Worm (Caenorhabditis elegans) whole organism, young adult: ENCODE measurements around the gene C32B5.7.
A peak's percentile ranks its signal among the peaks of the same experiment; 100 is the strongest.
"Not testable (repeated sequence)": the region's sequence is repeated elsewhere in the genome, so short reads cannot be mapped to it uniquely, and the experiment has no call there.

Experiments
- D2030.7 ChIP-seq: fragments of 200-800 bp; sonication (Bioruptor generic); IDR thresholded peaks from 2 replicates; pipeline ENCODE4 v1.3.6; 2022; ENCODE audit warnings: missing genetic modification reagents, missing genetic modification characterization, missing compliant biosample characterization
- Y79H2A.3 ChIP-seq: fragments of 200-800 bp; sonication (Bioruptor generic); conservative IDR thresholded peaks from 2 replicates; pipeline ENCODE4 v1.3.6; 2022; ENCODE audit warnings: missing genetic modification reagents, missing genetic modification characterization, missing compliant biosample characterization
- Y95B8A.8 ChIP-seq: fragments of 200-800 bp; sonication (Bioruptor generic); IDR thresholded peaks from 2 replicates; pipeline ENCODE4 v1.3.6; 2022; ENCODE audit warnings: missing genetic modification reagents, missing genetic modification characterization, missing compliant biosample characterization
- ama-1 ChIP-seq, 3 experiments: fragments of 150-350 bp in 1 of 3; sonication (generic microtip) in 2 of 3; optimal IDR thresholded peaks; 2 replicates each; lab custom pipeline; 2014 to 2018; ENCODE audit warnings: missing biosample characterization in 2 of 3, missing genetic modification characterization in 2 of 3, missing genetic modification reagents in 2 of 3
- aptf-2 ChIP-seq: fragments of 200-800 bp; sonication (Bioruptor generic); conservative IDR thresholded peaks from 2 replicates; pipeline ENCODE4 v1.3.6; 2022; ENCODE audit warnings: missing genetic modification reagents, missing genetic modification characterization, missing compliant biosample characterization
- ccch-3 ChIP-seq: fragments of 200-800 bp; sonication (Bioruptor generic); optimal IDR thresholded peaks from 2 replicates; lab custom pipeline; 2018; ENCODE audit warnings: mild to moderate bottlenecking, missing genetic modification characterization, missing compliant biosample characterization
- ceh-100 ChIP-seq: fragments of 200-800 bp; sonication (Bioruptor generic); IDR thresholded peaks from 2 replicates; pipeline ENCODE4 v1.3.6; 2022; ENCODE audit warnings: missing genetic modification reagents, missing genetic modification characterization, missing compliant biosample characterization
- ceh-58 ChIP-seq: fragments of 200-800 bp; sonication (Bioruptor generic); IDR thresholded peaks from 2 replicates; pipeline ENCODE4 v1.3.6; 2022; ENCODE audit warnings: missing genetic modification characterization, missing compliant biosample characterization
- dox-1 ChIP-seq: fragments of 200-800 bp; sonication (Bioruptor generic); IDR thresholded peaks from 2 replicates; pipeline ENCODE4 v1.3.6; 2022; ENCODE audit warnings: missing genetic modification reagents, missing genetic modification characterization, missing compliant biosample characterization
- egl-44 ChIP-seq: fragments of 200-800 bp; sonication (Bioruptor generic); IDR thresholded peaks from 2 replicates; pipeline ENCODE4 v1.3.6; 2022; ENCODE audit warnings: missing genetic modification reagents, missing genetic modification characterization, missing compliant biosample characterization
- fkh-3 ChIP-seq: sonication (generic microtip); optimal IDR thresholded peaks from 2 replicates; lab custom pipeline; 2016; ENCODE audit warnings: mild to moderate bottlenecking, missing genetic modification characterization, missing compliant biosample characterization
- him-1 ChIP-seq: sonication (generic microtip); optimal IDR thresholded peaks from 2 replicates; lab custom pipeline; 2016; ENCODE audit warnings: missing genotype, missing genetic modification reagents, missing genetic modification characterization, missing compliant biosample characterization
- hlh-12 ChIP-seq: sonication (generic microtip); optimal IDR thresholded peaks from 2 replicates; lab custom pipeline; 2016; ENCODE audit warnings: missing genetic modification characterization, missing compliant biosample characterization
- hmg-1.2 ChIP-seq: fragments of 200-800 bp; sonication (Bioruptor generic); IDR thresholded peaks from 2 replicates; pipeline ENCODE4 v1.3.6; 2022; ENCODE audit warnings: missing genetic modification reagents, missing genetic modification characterization, missing compliant biosample characterization
- hmg-20 ChIP-seq: fragments of 200-800 bp; sonication (Bioruptor generic); IDR thresholded peaks from 2 replicates; pipeline ENCODE4 v1.3.6; 2022; ENCODE audit warnings: missing genetic modification reagents, missing genetic modification characterization, missing compliant biosample characterization
- let-607 ChIP-seq, 2 experiments: fragments of 200-800 bp in 1 of 2; sonication (Bioruptor generic) in 1 of 2; sonication (generic microtip) in 1 of 2; optimal IDR thresholded peaks; 2 replicates each; lab custom pipeline; 2016 to 2018; ENCODE audit warnings: mild to moderate bottlenecking in 2 of 2, missing compliant biosample characterization in 2 of 2, missing genetic modification characterization in 2 of 2, moderate library complexity in 2 of 2, missing genotype in 1 of 2
- lin-26 ChIP-seq: fragments of 200-800 bp; sonication (Bioruptor generic); IDR thresholded peaks from 2 replicates; pipeline ENCODE4 v1.3.6; 2022; ENCODE audit warnings: missing genetic modification reagents, missing genetic modification characterization, missing compliant biosample characterization
- lin-54 ChIP-seq: fragments of 200-800 bp; sonication (Bioruptor generic); optimal IDR thresholded peaks from 2 replicates; lab custom pipeline; 2018; ENCODE audit warnings: mild to moderate bottlenecking, missing genetic modification characterization, missing compliant biosample characterization
- lsy-27 ChIP-seq: sonication (generic microtip); optimal IDR thresholded peaks from 2 replicates; lab custom pipeline; 2017; ENCODE audit warnings: missing genetic modification characterization, mild to moderate bottlenecking, missing compliant biosample characterization, antibody characterized with exemption, missing genotype, borderline replicate concordance; ENCODE audit not compliant: insufficient read depth
- madf-6 ChIP-seq: fragments of 200-800 bp; sonication (Bioruptor generic); IDR thresholded peaks from 2 replicates; pipeline ENCODE4 v1.3.6; 2022; ENCODE audit warnings: missing genetic modification reagents, missing genetic modification characterization, missing compliant biosample characterization
- mcd-1 ChIP-seq: fragments of 200-800 bp; sonication (Bioruptor generic); IDR thresholded peaks from 2 replicates; pipeline ENCODE4 v1.3.6; 2022; ENCODE audit warnings: missing genetic modification reagents, missing genetic modification characterization, missing compliant biosample characterization
- nfya-1 ChIP-seq: sonication (generic microtip); optimal IDR thresholded peaks from 2 replicates; lab custom pipeline; 2017; ENCODE audit warnings: antibody characterized with exemption, missing compliant biosample characterization, missing genetic modification characterization, borderline replicate concordance; ENCODE audit not compliant: insufficient read depth
- nfyb-1 ChIP-seq: fragments of 200-800 bp; sonication (Bioruptor generic); IDR thresholded peaks from 2 replicates; pipeline ENCODE4 v1.3.6; 2022; ENCODE audit warnings: missing genetic modification reagents, missing genetic modification characterization, missing compliant biosample characterization
- pbrm-1 ChIP-seq: fragments of 200-800 bp; sonication (Bioruptor generic); IDR thresholded peaks from 2 replicates; pipeline ENCODE4 v1.3.6; 2022; ENCODE audit warnings: missing genetic modification reagents, missing genetic modification characterization, missing compliant biosample characterization
- rcor-1 ChIP-seq: fragments of 200-800 bp; sonication (Bioruptor generic); IDR thresholded peaks from 2 replicates; pipeline ENCODE4 v1.3.6; 2022; ENCODE audit warnings: missing genetic modification reagents, missing genetic modification characterization, missing compliant biosample characterization
- sea-2 ChIP-seq: fragments of 200-800 bp; sonication (Bioruptor generic); IDR thresholded peaks from 2 replicates; pipeline ENCODE4 v1.3.6; 2022; ENCODE audit warnings: missing genetic modification characterization, missing compliant biosample characterization
- tbp1 ChIP-seq: fragments of 200-800 bp; sonication (Bioruptor generic); optimal IDR thresholded peaks from 2 replicates; lab custom pipeline; 2018; ENCODE audit warnings: mild to moderate bottlenecking, missing genetic modification characterization, missing compliant biosample characterization
- ztf-18 ChIP-seq: sonication (generic microtip); optimal IDR thresholded peaks from 2 replicates; lab custom pipeline; 2016; ENCODE audit warnings: missing genotype, mild to moderate bottlenecking, missing genetic modification characterization, missing compliant biosample characterization
- ztf-22 ChIP-seq: fragments of 200-800 bp; sonication (Bioruptor generic); optimal IDR thresholded peaks from 2 replicates; lab custom pipeline; 2018; ENCODE audit warnings: mild to moderate bottlenecking, missing genetic modification characterization, moderate library complexity, missing compliant biosample characterization
- ztf-25 ChIP-seq: fragments of 200-800 bp; sonication (Bioruptor generic); IDR thresholded peaks from 2 replicates; pipeline ENCODE4 v1.3.6; 2022; ENCODE audit warnings: missing genetic modification reagents, missing genetic modification characterization, missing compliant biosample characterization
- ztf-6 ChIP-seq: fragments of 200-800 bp; sonication (Bioruptor generic); IDR thresholded peaks from 2 replicates; pipeline ENCODE4 v1.3.6; 2022; ENCODE audit warnings: missing genetic modification reagents, missing genetic modification characterization, missing compliant biosample characterization

C32B5.7 gene

DNA sequence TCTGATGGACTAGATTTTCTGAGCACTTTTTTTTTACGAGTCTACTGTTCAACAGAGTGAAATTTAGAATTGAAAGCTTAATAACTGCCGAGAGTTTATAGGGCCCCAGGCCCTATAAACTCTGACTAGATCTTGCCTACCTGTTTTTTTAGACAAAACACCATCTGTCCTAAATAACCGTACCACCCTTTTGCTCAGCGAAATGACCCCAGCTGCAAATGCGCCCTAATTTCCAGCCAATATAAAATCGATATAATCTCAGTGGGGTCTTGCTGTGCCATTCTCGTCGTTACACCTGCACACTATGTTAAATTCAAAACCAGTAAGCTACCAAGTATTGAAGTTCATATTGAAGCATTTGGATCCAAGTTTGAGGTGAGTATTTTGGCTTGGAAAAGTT, 13.7 kb downstream of the C32B5.7 start, which contains the start of gene fbxc-14:
TSS of gene fbxc-14 (plus strand) at position 301 of the 400 bp plus-strand sequence.
- TF ChIP-seq let-607 (tag; optimal IDR thresholded peaks at IDR 0.05; lab: Kevin White, UChicago): no peak

DNA sequence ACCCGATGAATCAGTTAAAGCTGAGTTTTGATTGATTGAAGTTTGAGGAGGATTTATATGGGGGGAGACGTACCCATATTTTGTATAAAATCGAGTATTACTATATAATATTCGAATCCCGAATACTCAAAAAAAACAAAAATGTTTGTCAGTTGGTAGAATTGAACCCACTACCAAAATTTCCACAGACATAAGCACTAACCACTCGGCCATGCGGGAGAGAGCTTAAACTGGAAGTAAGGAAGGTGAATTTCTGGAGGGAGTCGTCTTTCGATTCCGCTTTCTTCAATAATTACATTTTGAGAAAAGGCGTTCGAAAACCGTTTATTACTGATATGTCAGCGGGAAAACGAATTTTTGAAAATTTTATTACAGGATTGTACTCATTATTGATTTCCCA, 16.8 kb downstream of the C32B5.7 start:
- peak; percentile 37; the same call in 1 of the 2 replicates for TF ChIP-seq egl-44 (GFP tag; lab: Robert Waterston, UW)
- TF ChIP-seq Y95B8A.8 (GFP tag; lab: Robert Waterston, UW): 0 out of 2 replicates have a peak, but pooled peaks have one; percentile 53
- TF ChIP-seq D2030.7: peak; percentile 53; the same call in 1 of the 2 replicates
- TF ChIP-seq ceh-100 (GFP tag; lab: Robert Waterston, UW): 0 out of 2 replicates have a peak, but pooled peaks have one; percentile 13
- 0 out of 2 replicates have a peak, but pooled peaks have one; percentile 28 for TF ChIP-seq hmg-20
- TF ChIP-seq mcd-1 (GFP tag; lab: Robert Waterston, UW): peak; percentile 52
- peak; percentile 77 for TF ChIP-seq rcor-1
- TF ChIP-seq dox-1 (GFP tag; lab: Robert Waterston, UW): peak; percentile 60
- 0 out of 2 replicates have a peak, but pooled peaks have one; percentile 45 for TF ChIP-seq pbrm-1 (GFP tag; lab: Robert Waterston, UW)
- TF ChIP-seq ztf-25: 0 out of 2 replicates have a peak, but pooled peaks have one; percentile 13

DNA sequence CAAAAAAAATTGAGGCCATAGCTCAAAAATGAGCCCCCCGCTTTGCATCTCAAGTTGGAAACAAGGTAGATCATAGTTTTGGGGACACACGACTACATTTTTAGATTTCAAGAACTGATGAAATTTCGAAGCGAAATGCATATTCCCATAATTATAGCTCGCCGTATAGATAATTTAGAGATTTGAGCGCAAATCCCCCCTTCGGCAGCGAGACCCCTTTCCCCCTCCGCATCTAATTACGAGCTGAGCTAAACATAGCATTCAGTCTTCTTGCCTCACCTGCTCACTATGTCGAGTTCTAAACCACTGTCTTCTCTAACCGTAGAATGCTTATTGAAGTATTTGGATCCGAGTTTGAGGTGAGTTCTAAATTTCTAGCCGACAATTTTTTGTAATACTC, 18.8 kb downstream of the C32B5.7 start, which contains the start of the genes fbxc-17 and fbxc-15:
TSS of gene fbxc-17 (minus strand) at position 101 of the 400 bp plus-strand sequence.
TSS of gene fbxc-15 (plus strand) at position 289 of the 400 bp plus-strand sequence.
- TF ChIP-seq hlh-12 (tag; lab: Kevin White, UChicago): no peak

DNA sequence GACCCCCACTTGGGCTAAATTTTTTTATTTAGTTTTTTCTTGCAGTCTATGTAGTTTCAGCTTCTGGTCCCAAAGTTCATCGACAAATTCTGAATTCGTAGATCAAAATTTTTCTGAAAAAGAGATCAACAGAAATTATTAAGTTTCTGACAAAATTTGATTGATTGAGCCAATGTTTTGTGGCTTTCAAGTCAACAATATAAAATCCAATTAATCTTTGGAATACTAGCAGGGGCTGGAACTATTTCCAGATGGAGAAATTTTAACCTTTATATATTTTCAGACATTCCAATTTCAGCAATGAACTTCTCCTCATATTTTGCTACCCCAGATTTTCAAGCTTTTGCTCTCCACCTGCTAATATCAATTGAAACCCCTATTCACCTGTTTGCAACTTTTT, 22.5 kb downstream of the C32B5.7 start, which contains the start of gene srh-274:
TSS of gene srh-274 (plus strand) at position 301 of the 400 bp plus-strand sequence.
- TF ChIP-seq egl-44 (GFP tag; lab: Robert Waterston, UW): no peak
- no peak for TF ChIP-seq nfyb-1 (GFP tag; lab: Robert Waterston, UW)
- TF ChIP-seq hmg-1.2 (GFP tag; lab: Robert Waterston, UW): no peak
- TF ChIP-seq ceh-58 (GFP tag; lab: Robert Waterston, UW): no peak
- no peak for TF ChIP-seq tbp1 (GFP tag; lab: Kevin White, UChicago)
- TF ChIP-seq ama-1 (optimal IDR thresholded peaks at IDR 0.05; lab: Kevin White, UChicago): no peak
- TF ChIP-seq ama-1 (GFP tag; optimal IDR thresholded peaks at IDR 0.05; lab: Kevin White, UChicago): no peak
- no peak for TF ChIP-seq fkh-3
- no peak for TF ChIP-seq lsy-27
- TF ChIP-seq lin-26 (GFP tag; lab: Robert Waterston, UW): no peak
- TF ChIP-seq Y79H2A.3: no peak
- no peak for TF ChIP-seq ccch-3 (GFP tag; lab: Kevin White, UChicago)
- no peak for TF ChIP-seq let-607 (tag; optimal IDR thresholded peaks at IDR 0.05; lab: Kevin White, UChicago)
- TF ChIP-seq lin-54 (GFP tag; lab: Kevin White, UChicago): no peak
- no peak for TF ChIP-seq madf-6 (GFP tag; lab: Robert Waterston, UW)
- no peak for TF ChIP-seq ztf-18
- no peak for TF ChIP-seq sea-2
- TF ChIP-seq nfya-1 (tag; lab: Kevin White, UChicago): no peak
- no peak for TF ChIP-seq aptf-2 (GFP tag; lab: Robert Waterston, UW)
- TF ChIP-seq ztf-6 (GFP tag; lab: Robert Waterston, UW): no peak
- no peak for TF ChIP-seq ztf-22 (GFP tag; lab: Kevin White, UChicago)

DNA sequence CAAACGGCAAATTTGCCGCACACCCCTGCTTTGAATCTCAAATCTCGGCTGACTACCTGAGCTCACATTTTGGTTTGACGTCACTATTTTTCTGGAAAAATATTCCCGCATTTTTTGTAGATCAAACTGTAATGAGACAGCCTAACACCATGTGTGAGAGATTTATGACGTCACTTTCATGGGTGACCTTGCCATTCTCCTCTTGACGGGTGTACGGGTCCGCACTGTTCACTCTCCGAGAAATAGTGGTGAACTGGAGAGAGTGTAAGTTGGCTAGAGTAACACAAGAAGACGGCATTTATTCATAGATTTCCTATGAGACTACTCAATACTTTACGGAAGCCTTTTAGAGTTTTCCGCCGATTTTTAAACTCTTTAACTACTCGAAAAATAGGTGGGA, 25.4 kb downstream of the C32B5.7 start, which contains the start of gene fbxc-40:
TSS of gene fbxc-40 (plus strand) at position 301 of the 400 bp plus-strand sequence.
- not testable (repeated sequence) for TF ChIP-seq Y95B8A.8 (GFP tag; lab: Robert Waterston, UW); ceh-58 (GFP tag; lab: Robert Waterston, UW); him-1 (tag; lab: Kevin White, UChicago)
